Worm (Caenorhabditis elegans) whole organism, young adult: ENCODE data around the gene gei-3.
A peak's percentile ranks its signal among the peaks of the same experiment; 100 is the strongest.

ENCODE experiments used
- D2030.7 ChIP-seq: fragments of 200-800 bp; sonication (Bioruptor generic); IDR thresholded peaks from 2 replicates; pipeline ENCODE4 v1.3.6; 2022; ENCODE audit warnings: missing genetic modification reagents, missing genetic modification characterization, missing compliant biosample characterization
- F23B12.7 ChIP-seq: sonication (generic microtip); optimal IDR thresholded peaks from 2 replicates; lab custom pipeline; 2017; ENCODE audit warnings: missing genetic modification characterization, mild to moderate bottlenecking, missing compliant biosample characterization, antibody characterized with exemption, moderate library complexity; ENCODE audit not compliant: insufficient read depth
- F55B11.4 ChIP-seq: sonication (generic microtip); optimal IDR thresholded peaks from 2 replicates; lab custom pipeline; 2016; ENCODE audit warnings: missing compliant biosample characterization, missing genetic modification characterization, borderline replicate concordance; ENCODE audit not compliant: insufficient read depth
- K11D2.4 ChIP-seq: fragments of 200-800 bp; sonication (Bioruptor generic); IDR thresholded peaks from 2 replicates; pipeline ENCODE4 v1.3.6; 2022; ENCODE audit warnings: missing genetic modification reagents, missing genetic modification characterization, missing compliant biosample characterization
- T07F8.4 ChIP-seq: sonication (generic microtip); optimal IDR thresholded peaks from 2 replicates; lab custom pipeline; 2016; ENCODE audit warnings: mild to moderate bottlenecking, missing genetic modification characterization, moderate library complexity, missing compliant biosample characterization
- Y56A3A.18 ChIP-seq: fragments of 200-800 bp; sonication (Bioruptor generic); IDR thresholded peaks from 2 replicates; pipeline ENCODE4 v1.3.6; 2022; ENCODE audit warnings: missing genetic modification reagents, missing genetic modification characterization, missing compliant biosample characterization
- akir-1 ChIP-seq: fragments of 200-800 bp; sonication (Bioruptor generic); optimal IDR thresholded peaks from 2 replicates; lab custom pipeline; 2018; ENCODE audit warnings: mild to moderate bottlenecking, missing genetic modification characterization, moderate library complexity, missing compliant biosample characterization
- aptf-3 ChIP-seq: fragments of 200-800 bp; sonication (Bioruptor generic); IDR thresholded peaks from 2 replicates; pipeline ENCODE4 v1.3.6; 2022; ENCODE audit warnings: missing genetic modification characterization, missing compliant biosample characterization
- atf-7 ChIP-seq: sonication (generic microtip); optimal IDR thresholded peaks from 2 replicates; lab custom pipeline; 2017; ENCODE audit warnings: mild to moderate bottlenecking, missing genetic modification characterization, missing compliant biosample characterization
- athp-1 ChIP-seq: sonication (generic microtip); optimal IDR thresholded peaks from 2 replicates; lab custom pipeline; 2017; ENCODE audit warnings: mild to moderate bottlenecking, missing genetic modification characterization, missing compliant biosample characterization
- attf-3 ChIP-seq: fragments of 200-800 bp; sonication (Bioruptor generic); conservative IDR thresholded peaks from 2 replicates; pipeline ENCODE4 v1.3.6; 2022; ENCODE audit warnings: missing genetic modification reagents, missing genetic modification characterization, missing compliant biosample characterization
- attf-6 ChIP-seq: fragments of 200-800 bp; sonication (Bioruptor generic); IDR thresholded peaks from 2 replicates; pipeline ENCODE4 v1.3.6; 2022; ENCODE audit warnings: missing genetic modification reagents, missing genetic modification characterization, missing compliant biosample characterization
- bed-1 ChIP-seq: fragments of 200-800 bp; sonication (Bioruptor generic); IDR thresholded peaks from 2 replicates; pipeline ENCODE4 v1.3.6; 2022; ENCODE audit warnings: missing genetic modification reagents, missing genetic modification characterization, missing compliant biosample characterization
- ceh-79 ChIP-seq: sonication (generic microtip); optimal IDR thresholded peaks from 2 replicates; lab custom pipeline; 2017; ENCODE audit warnings: mild to moderate bottlenecking, missing genetic modification characterization, missing compliant biosample characterization
- die-1 ChIP-seq: sonication (generic microtip); optimal IDR thresholded peaks from 2 replicates; lab custom pipeline; 2016; ENCODE audit warnings: missing genotype, mild to moderate bottlenecking, missing genetic modification characterization, missing compliant biosample characterization
- dox-1 ChIP-seq: fragments of 200-800 bp; sonication (Bioruptor generic); IDR thresholded peaks from 2 replicates; pipeline ENCODE4 v1.3.6; 2022; ENCODE audit warnings: missing genetic modification reagents, missing genetic modification characterization, missing compliant biosample characterization
- dpl-1 ChIP-seq: fragments of 150-350 bp; optimal IDR thresholded peaks from 2 replicates; lab custom pipeline; 2014; ENCODE audit warnings: missing biosample characterization, missing genetic modification reagents, missing genetic modification characterization
- egl-44 ChIP-seq: fragments of 200-800 bp; sonication (Bioruptor generic); IDR thresholded peaks from 2 replicates; pipeline ENCODE4 v1.3.6; 2022; ENCODE audit warnings: missing genetic modification reagents, missing genetic modification characterization, missing compliant biosample characterization
- egrh-3 ChIP-seq: fragments of 200-800 bp; sonication (Bioruptor generic); IDR thresholded peaks from 2 replicates; pipeline ENCODE4 v1.3.6; 2022; ENCODE audit warnings: missing genetic modification reagents, missing genetic modification characterization, missing compliant biosample characterization
- fkh-3 ChIP-seq: sonication (generic microtip); optimal IDR thresholded peaks from 2 replicates; lab custom pipeline; 2016; ENCODE audit warnings: mild to moderate bottlenecking, missing genetic modification characterization, missing compliant biosample characterization
- him-1 ChIP-seq: sonication (generic microtip); optimal IDR thresholded peaks from 2 replicates; lab custom pipeline; 2016; ENCODE audit warnings: missing genotype, missing genetic modification reagents, missing genetic modification characterization, missing compliant biosample characterization
- hlh-12 ChIP-seq: sonication (generic microtip); optimal IDR thresholded peaks from 2 replicates; lab custom pipeline; 2016; ENCODE audit warnings: missing genetic modification characterization, missing compliant biosample characterization
- let-607 ChIP-seq, 2 experiments: fragments of 200-800 bp in 1 of 2; sonication (Bioruptor generic) in 1 of 2; sonication (generic microtip) in 1 of 2; optimal IDR thresholded peaks; 2 replicates each; lab custom pipeline; 2016 to 2018; ENCODE audit warnings: mild to moderate bottlenecking in 2 of 2, missing compliant biosample characterization in 2 of 2, missing genetic modification characterization in 2 of 2, moderate library complexity in 2 of 2, missing genotype in 1 of 2
- lin-40 ChIP-seq: sonication (generic microtip); optimal IDR thresholded peaks from 2 replicates; lab custom pipeline; 2016; ENCODE audit warnings: missing genetic modification characterization, mild to moderate bottlenecking, missing compliant biosample characterization, missing genotype, missing genetic modification reagents
- lin-54 ChIP-seq: fragments of 200-800 bp; sonication (Bioruptor generic); optimal IDR thresholded peaks from 2 replicates; lab custom pipeline; 2018; ENCODE audit warnings: mild to moderate bottlenecking, missing genetic modification characterization, missing compliant biosample characterization
- madf-10 ChIP-seq: sonication (generic microtip); optimal IDR thresholded peaks from 2 replicates; lab custom pipeline; 2016; ENCODE audit warnings: mild to moderate bottlenecking, missing genetic modification characterization, missing compliant biosample characterization
- madf-3 ChIP-seq: fragments of 200-800 bp; sonication (Bioruptor generic); IDR thresholded peaks from 2 replicates; pipeline ENCODE4 v1.3.6; 2022; ENCODE audit warnings: missing genetic modification reagents, missing genetic modification characterization, missing compliant biosample characterization
- madf-6 ChIP-seq: fragments of 200-800 bp; sonication (Bioruptor generic); IDR thresholded peaks from 2 replicates; pipeline ENCODE4 v1.3.6; 2022; ENCODE audit warnings: missing genetic modification reagents, missing genetic modification characterization, missing compliant biosample characterization
- madf-8 ChIP-seq: fragments of 200-800 bp; sonication (Bioruptor generic); conservative IDR thresholded peaks from 2 replicates; pipeline ENCODE4 v1.3.6; 2022; ENCODE audit warnings: missing genetic modification reagents, missing genetic modification characterization, missing compliant biosample characterization
- mel-28 ChIP-seq: sonication (generic microtip); optimal IDR thresholded peaks from 2 replicates; lab custom pipeline; 2016; ENCODE audit warnings: borderline replicate concordance, mild to moderate bottlenecking, missing genetic modification characterization, missing compliant biosample characterization
- nfya-2 ChIP-seq: fragments of 200-800 bp; sonication (Bioruptor generic); IDR thresholded peaks from 2 replicates; pipeline ENCODE4 v1.3.6; 2022; ENCODE audit warnings: missing genetic modification reagents, missing genetic modification characterization, missing compliant biosample characterization
- nhr-80 ChIP-seq: sonication (generic microtip); optimal IDR thresholded peaks from 2 replicates; lab custom pipeline; 2016; ENCODE audit warnings: missing genetic modification characterization, missing compliant biosample characterization
- pbrm-1 ChIP-seq: fragments of 200-800 bp; sonication (Bioruptor generic); IDR thresholded peaks from 2 replicates; pipeline ENCODE4 v1.3.6; 2022; ENCODE audit warnings: missing genetic modification reagents, missing genetic modification characterization, missing compliant biosample characterization
- snpc-3.4 ChIP-seq: sonication (generic microtip); optimal IDR thresholded peaks from 2 replicates; lab custom pipeline; 2017; ENCODE audit warnings: missing genetic modification characterization, mild to moderate bottlenecking, missing compliant biosample characterization, antibody characterized with exemption, moderate library complexity, missing genotype, missing genetic modification reagents
- snpc-4 ChIP-seq, 5 experiments: fragments of 150-350 bp in 1 of 5; sonication (generic microtip) in 4 of 5; optimal IDR thresholded peaks; 2 replicates each; lab custom pipeline; 2014 to 2018; ENCODE audit warnings: missing genetic modification characterization in 5 of 5, missing biosample characterization in 3 of 5, antibody characterized with exemption in 2 of 5, mild to moderate bottlenecking in 2 of 5, missing compliant biosample characterization in 2 of 5, missing genotype in 2 of 5, moderate library complexity in 2 of 5, missing genetic modification reagents in 1 of 5
- somi-1 ChIP-seq: fragments of 200-800 bp; sonication (Bioruptor generic); optimal IDR thresholded peaks from 2 replicates; lab custom pipeline; 2018; ENCODE audit warnings: mild to moderate bottlenecking, missing genetic modification characterization, missing compliant biosample characterization
- tbp1 ChIP-seq: fragments of 200-800 bp; sonication (Bioruptor generic); optimal IDR thresholded peaks from 2 replicates; lab custom pipeline; 2018; ENCODE audit warnings: mild to moderate bottlenecking, missing genetic modification characterization, missing compliant biosample characterization
- tbx-9 ChIP-seq: sonication (generic microtip); optimal IDR thresholded peaks from 2 replicates; lab custom pipeline; 2016; ENCODE audit warnings: borderline replicate concordance, missing genetic modification characterization, inconsistent platforms, missing compliant biosample characterization
- zim-3 ChIP-seq: sonication (generic microtip); optimal IDR thresholded peaks from 2 replicates; lab custom pipeline; 2017; ENCODE audit warnings: mild to moderate bottlenecking, missing genetic modification characterization, moderate library complexity, missing compliant biosample characterization
- ztf-22 ChIP-seq: fragments of 200-800 bp; sonication (Bioruptor generic); optimal IDR thresholded peaks from 2 replicates; lab custom pipeline; 2018; ENCODE audit warnings: mild to moderate bottlenecking, missing genetic modification characterization, moderate library complexity, missing compliant biosample characterization
- ztf-26 ChIP-seq: sonication (generic microtip); optimal IDR thresholded peaks from 2 replicates; lab custom pipeline; 2017; ENCODE audit warnings: missing genetic modification characterization, missing compliant biosample characterization

Gene gei-3

DNA sequence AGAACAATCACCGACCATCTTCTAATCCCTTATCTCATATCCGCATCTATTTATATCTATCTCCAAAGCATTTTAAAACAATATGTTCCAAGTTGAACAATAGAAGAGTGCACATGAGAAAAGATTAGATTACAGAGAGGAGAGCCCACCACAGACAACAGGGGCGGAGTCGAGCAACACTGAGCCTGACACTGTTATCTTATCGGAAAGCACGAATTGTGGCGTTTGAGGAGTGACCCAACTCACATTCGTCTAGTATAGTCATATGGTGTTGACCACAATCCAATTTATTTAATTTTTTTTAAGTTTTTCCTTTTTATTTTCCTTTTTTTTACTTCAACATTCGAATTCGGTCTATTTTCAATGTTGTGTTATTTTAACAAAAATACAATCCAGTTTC, 32.8 kb downstream of the gei-3 start:
- TF ChIP-seq fkh-3 (tag; lab: Kevin White, UChicago) (no peak), nhr-80 (tag; lab: Kevin White, UChicago) (peak; percentile 53)

- TF ChIP-seq fkh-3 (tag; lab: Kevin White, UChicago) (no peak), madf-8 (GFP tag; lab: Robert Waterston, UW) (no peak), nfya-2 (no peak), attf-3 (GFP tag; lab: Robert Waterston, UW) (no peak)
Observed at ce11 chrX:12769697-12770096, 43.7 kb downstream of the gei-3 start, which contains the start of gene ilc-17.1. Gene ilc-17.1, minus strand, starts transcription at chrX:12769797.

DNA sequence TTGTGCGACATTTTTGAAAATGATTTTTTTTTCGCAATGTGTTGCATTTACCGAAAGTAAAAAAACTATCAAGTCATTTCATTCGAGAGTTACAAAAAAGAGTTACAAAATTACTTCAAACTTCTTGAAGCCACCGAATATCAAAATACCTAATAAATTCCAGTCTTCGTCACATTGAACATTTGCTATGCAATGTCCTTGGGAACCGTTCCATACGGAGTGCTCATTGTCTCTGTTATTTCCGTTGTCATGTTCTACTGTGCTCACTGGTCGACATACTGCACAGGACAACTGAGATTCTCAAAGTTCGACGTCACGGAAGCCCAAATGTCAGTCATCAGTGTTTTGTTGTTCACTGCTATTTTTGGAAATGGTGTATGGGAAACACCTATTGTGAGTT, 49.4 kb downstream of the gei-3 start:
- TF ChIP-seq madf-6 (GFP tag; lab: Robert Waterston, UW), result 0 out of 2 replicates have a peak, but pooled peaks have one; percentile 15
- TF ChIP-seq dpl-1 (GFP tag; lab: Kevin White, UChicago), result no peak
- no peak for TF ChIP-seq him-1 (tag; lab: Kevin White, UChicago)
- TF ChIP-seq D2030.7, result no peak
- TF ChIP-seq madf-10 (tag; lab: Kevin White, UChicago), result no peak
- TF ChIP-seq, all 124 proteins: peak for 1

ce11 chrX:12761778-12762177, 51.7 kb downstream of the gei-3 start, which contains the start of gene cept-1:
Gene cept-1, plus strand, starts transcription at chrX:12762078.
- no peak for TF ChIP-seq F55B11.4 (tag; lab: Kevin White, UChicago)
- TF ChIP-seq snpc-4 (GFP tag; optimal IDR thresholded peaks at IDR 0.05; lab: Kevin White, UChicago), result no peak
- TF ChIP-seq snpc-4 (tag; optimal IDR thresholded peaks at IDR 0.05; lab: Kevin White, UChicago), result no peak
- no peak for TF ChIP-seq athp-1 (tag; lab: Kevin White, UChicago)
- no peak for TF ChIP-seq madf-3 (GFP tag; lab: Robert Waterston, UW)
- TF ChIP-seq ceh-79 (tag; lab: Kevin White, UChicago), result no peak
- TF ChIP-seq Y56A3A.18 (GFP tag; lab: Robert Waterston, UW), result no peak
- TF ChIP-seq bed-1 (GFP tag; lab: Robert Waterston, UW), result no peak
- no peak for TF ChIP-seq aptf-3 (GFP tag; lab: Robert Waterston, UW)
- no peak for TF ChIP-seq attf-6
- no peak for TF ChIP-seq egl-44 (GFP tag; lab: Robert Waterston, UW)
- no peak for TF ChIP-seq madf-10 (tag; lab: Kevin White, UChicago)
- no peak for TF ChIP-seq lin-54 (GFP tag; lab: Kevin White, UChicago)
- no peak for TF ChIP-seq fkh-3 (tag; lab: Kevin White, UChicago)

DNA sequence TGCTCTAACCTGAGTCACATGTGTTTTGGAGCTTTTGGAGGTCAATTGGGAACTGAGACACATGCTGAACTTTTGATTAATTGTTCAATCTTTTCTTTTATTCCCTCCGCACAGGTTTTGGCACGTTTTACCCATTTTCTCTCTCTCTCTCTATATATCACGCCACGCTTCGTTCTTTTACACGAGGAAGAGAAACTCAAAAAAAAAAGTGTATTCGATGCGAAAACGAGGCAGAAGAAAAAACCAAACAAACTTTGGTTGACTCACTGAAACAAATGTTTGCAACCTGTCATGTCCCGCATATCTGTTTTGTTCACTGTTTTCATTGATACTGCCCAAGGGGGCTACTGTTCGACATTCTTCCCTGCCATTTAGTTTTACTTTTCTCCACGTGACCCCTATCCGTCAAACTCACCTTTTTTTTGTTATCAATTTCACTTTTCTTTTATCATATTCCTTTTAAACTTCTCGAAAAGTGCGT, 52.1 kb downstream of the gei-3 start:
- TF ChIP-seq tbp1 (GFP tag; lab: Kevin White, UChicago), result no peak
- no peak for TF ChIP-seq zim-3
- TF ChIP-seq dox-1, result peak; percentile 35; the same call in 1 of the 2 replicates
- no peak for TF ChIP-seq attf-3 (GFP tag; lab: Robert Waterston, UW)
- no peak for TF ChIP-seq hlh-12 (tag; lab: Kevin White, UChicago)
- TF ChIP-seq lin-40 (tag; lab: Kevin White, UChicago), result peak; percentile 47
- TF ChIP-seq atf-7 (tag; lab: Kevin White, UChicago), result peak; percentile 44
- no peak for TF ChIP-seq ztf-22 (GFP tag; lab: Kevin White, UChicago)
- TF ChIP-seq snpc-3.4 (tag; lab: Kevin White, UChicago), result no peak
- TF ChIP-seq F23B12.7, result no peak
- TF ChIP-seq K11D2.4, result peak; percentile 17; the same call in 1 of the 2 replicates
- no peak for TF ChIP-seq mel-28
- TF ChIP-seq egrh-3 (GFP tag; lab: Robert Waterston, UW), result no peak
- TF ChIP-seq ztf-26 (tag; lab: Kevin White, UChicago), result peak; percentile 75
- TF ChIP-seq akir-1 (GFP tag; lab: Kevin White, UChicago), result no peak
- no peak for TF ChIP-seq tbx-9 (tag; lab: Kevin White, UChicago)
- TF ChIP-seq pbrm-1 (GFP tag; lab: Robert Waterston, UW), result no peak
- peak in 1 of 2 experiments; percentile 0 for TF ChIP-seq let-607 (tag; optimal IDR thresholded peaks at IDR 0.05; lab: Kevin White, UChicago)
- peak; percentile 6 for TF ChIP-seq die-1 (tag; lab: Kevin White, UChicago)
- TF ChIP-seq somi-1 (GFP tag; lab: Kevin White, UChicago), result peak; percentile 78
- no peak for TF ChIP-seq T07F8.4
